Fruit fly (Drosophila melanogaster): ENCODE data around the gene CG4022.
A peak's percentile ranks its signal among the peaks of the same experiment; 100 is the strongest.

The CG4022 gene

DNA sequence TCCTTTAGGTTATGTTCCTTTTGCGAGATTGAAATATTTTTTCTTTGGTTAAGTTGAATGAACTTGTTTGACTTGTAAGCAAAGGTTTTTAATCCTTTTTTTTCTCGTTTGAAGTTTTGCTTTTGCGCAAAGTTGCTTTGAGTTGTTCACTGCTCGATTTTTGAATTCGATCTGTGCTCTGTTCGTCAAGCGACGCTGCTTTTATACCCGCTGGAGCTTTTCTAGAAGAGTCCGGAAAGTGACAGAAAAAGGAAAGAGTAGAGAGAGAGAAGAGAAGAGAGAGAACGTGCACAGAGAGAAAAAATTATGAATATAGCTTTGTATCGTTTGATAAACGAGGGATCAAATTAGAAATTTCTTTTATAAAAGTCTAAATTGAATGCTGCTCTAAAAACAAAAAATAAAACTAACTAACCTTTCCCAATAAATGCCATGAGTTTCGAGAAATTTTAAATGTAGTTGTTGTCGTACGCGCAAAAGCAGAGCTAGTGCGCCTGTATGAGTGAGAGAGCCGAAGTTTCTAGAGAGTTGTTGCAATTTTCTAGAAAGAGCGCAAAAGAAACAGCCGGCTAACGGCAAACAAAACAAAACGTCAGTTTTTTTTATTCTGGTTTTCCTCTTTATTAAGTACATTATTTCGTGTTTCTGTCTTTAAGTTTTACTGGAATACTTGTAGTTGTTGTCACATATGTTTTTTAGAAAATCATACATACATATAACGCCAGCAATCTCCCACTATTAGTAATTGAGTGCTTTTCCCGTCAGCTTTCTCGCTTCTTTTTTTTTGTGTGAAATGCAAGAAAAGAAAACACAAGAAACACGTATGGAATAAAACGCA, 33.2 kb downstream of the CG4022 start, which contains the start of gene Hsp26:
Hsp26 (minus strand) TSS at position 230 of the 838 bp plus-strand sequence.
- TF ChIP-seq Abd-B (GFP tag; optimal IDR thresholded peaks at IDR 0.05) (peak; percentile 37), chinmo (GFP tag; IDR thresholded peaks at IDR 0.05; ENCODE audit: partially characterized antibody) (peak; percentile 86; the same call in 2 of the 4 replicates), Poxn (GFP tag; IDR thresholded peaks at IDR 0.05) (no peak), CG3163 (GFP tag; optimal IDR thresholded peaks at IDR 0.05) (peak; percentile 96), CG6254 (GFP tag; optimal IDR thresholded peaks at IDR 0.05) (peak; percentile 71), CG18619 (GFP tag; optimal IDR thresholded peaks at IDR 0.05) (peak; percentile 74), vvl (GFP tag; IDR thresholded peaks at IDR 0.05) (peak; percentile 96), Dip2 (GFP tag; IDR thresholded peaks at IDR 0.05) (no peak), lola (GFP tag; optimal IDR thresholded peaks at IDR 0.05) (peak in 1 of 3 experiments; percentile 76), CG7556 (GFP tag; optimal IDR thresholded peaks at IDR 0.05) (peak; percentile 89), sc (optimal IDR thresholded peaks at IDR 0.05) (no peak), sc (GFP tag; optimal IDR thresholded peaks at IDR 0.05) (peak; percentile 72), ab (GFP tag; optimal IDR thresholded peaks at IDR 0.05) (no peak), CG9817 (tag; optimal IDR thresholded peaks at IDR 0.05) (peak; percentile 52), Trl (optimal IDR thresholded peaks at IDR 0.05) (peak; percentile 81 to 97), Trl (GFP tag; optimal IDR thresholded peaks at IDR 0.05) (peak; percentile 94), CG4854 (GFP tag; optimal IDR thresholded peaks at IDR 0.05) (peak; percentile 58), Antp (GFP tag; optimal IDR thresholded peaks at IDR 0.05) (peak; percentile 86), slbo (GFP tag; IDR thresholded peaks at IDR 0.05) (peak; percentile 85), nau (GFP tag; optimal IDR thresholded peaks at IDR 0.05) (peak; percentile 87), esg (GFP tag; conservative IDR thresholded peaks at IDR 0.05) (peak; percentile 77), sim (GFP tag; IDR thresholded peaks at IDR 0.05) (peak; percentile 53; the same call in 1 of the 2 replicates), caup (GFP tag; optimal IDR thresholded peaks at IDR 0.05; ENCODE audit: severe bottlenecking) (peak; percentile 83), CG30403 (GFP tag; optimal IDR thresholded peaks at IDR 0.05) (peak; percentile 89), CG2199 (GFP tag; IDR thresholded peaks at IDR 0.05) (0 out of 3 replicates have a peak, but pooled peaks have one; percentile 32), CG2889 (GFP tag; IDR thresholded peaks at IDR 0.05) (peak; percentile 63; the same call in 2 of the 3 replicates), gro (GFP tag; optimal IDR thresholded peaks at IDR 0.05) (peak; percentile 80), fd96Cb (tag; optimal IDR thresholded peaks at IDR 0.05) (peak; percentile 65), H15 (GFP tag; IDR thresholded peaks at IDR 0.05) (no peak), CG10462 (GFP tag; optimal IDR thresholded peaks at IDR 0.05) (peak; percentile 72), CG15514 (GFP tag; optimal IDR thresholded peaks at IDR 0.05) (peak; percentile 54), CG13123 (GFP tag; optimal IDR thresholded peaks at IDR 0.05) (peak; percentile 64), CG13894 (tag; optimal IDR thresholded peaks at IDR 0.05) (peak; percentile 19), CHES-1-like (GFP tag; optimal IDR thresholded peaks at IDR 0.05) (peak; percentile 81), abd-A (tag; optimal IDR thresholded peaks at IDR 0.05) (no peak), CG17385 (GFP tag; optimal IDR thresholded peaks at IDR 0.05) (peak; percentile 85), CG17359 (tag; optimal IDR thresholded peaks at IDR 0.05) (peak; percentile 86), phol (tag; optimal IDR thresholded peaks at IDR 0.05) (peak; percentile 75), tx (GFP tag; optimal IDR thresholded peaks at IDR 0.05) (peak; percentile 62), gsb (GFP tag; IDR thresholded peaks at IDR 0.05) (peak; percentile 65), CG9215 (GFP tag; IDR thresholded peaks at IDR 0.05) (no peak), Lpt (GFP tag; optimal IDR thresholded peaks at IDR 0.05) (no peak), gem (tag; optimal IDR thresholded peaks at IDR 0.05) (peak; percentile 92), crc (GFP tag; optimal IDR thresholded peaks at IDR 0.05) (peak; percentile 84), pb (GFP tag; optimal IDR thresholded peaks at IDR 0.05) (peak; percentile 54), eve (GFP tag; optimal IDR thresholded peaks at IDR 0.05) (no peak), CG13287 (GFP tag; IDR thresholded peaks at IDR 0.05; ENCODE audit: partially characterized antibody) (no peak; the same call in 1 of the 2 replicates), CG4282 (GFP tag; optimal IDR thresholded peaks at IDR 0.05) (no peak), NK7.1 (GFP tag; optimal IDR thresholded peaks at IDR 0.05) (peak; percentile 70)

All from whole organism, embryonic.